Worm (Caenorhabditis elegans) whole organism, young adult: ENCODE data around the gene F57G8.7.

Experiments used
- F39B2.1 ChIP-seq: fragments of 200-800 bp; sonication (Bioruptor generic); IDR thresholded peaks from 2 replicates; pipeline ENCODE4 v1.3.6; 2022; ENCODE audit warnings: missing genetic modification reagents, missing genetic modification characterization, missing compliant biosample characterization
- ama-1 ChIP-seq, 3 experiments: fragments of 150-350 bp in 1 of 3; sonication (generic microtip) in 2 of 3; optimal IDR thresholded peaks; 2 replicates each; lab custom pipeline; 2014 to 2018; ENCODE audit warnings: missing biosample characterization in 2 of 3, missing genetic modification characterization in 2 of 3, missing genetic modification reagents in 2 of 3
- atf-7 ChIP-seq: sonication (generic microtip); optimal IDR thresholded peaks from 2 replicates; lab custom pipeline; 2017; ENCODE audit warnings: mild to moderate bottlenecking, missing genetic modification characterization, missing compliant biosample characterization
- dpl-1 ChIP-seq: fragments of 150-350 bp; optimal IDR thresholded peaks from 2 replicates; lab custom pipeline; 2014; ENCODE audit warnings: missing biosample characterization, missing genetic modification reagents, missing genetic modification characterization
- hsf-1 ChIP-seq: fragments of 200-800 bp; sonication (Bioruptor generic); IDR thresholded peaks from 2 replicates; pipeline ENCODE4 v1.3.6; 2022; ENCODE audit warnings: missing genetic modification reagents, missing genetic modification characterization, missing compliant biosample characterization
- nhr-120 ChIP-seq: fragments of 200-800 bp; sonication (Bioruptor generic); IDR thresholded peaks from 2 replicates; pipeline ENCODE4 v1.3.6; 2022; ENCODE audit warnings: missing genetic modification characterization, missing compliant biosample characterization
- snpc-4 ChIP-seq, 5 experiments: fragments of 150-350 bp in 1 of 5; sonication (generic microtip) in 4 of 5; optimal IDR thresholded peaks; 2 replicates each; lab custom pipeline; 2014 to 2018; ENCODE audit warnings: missing genetic modification characterization in 5 of 5, missing biosample characterization in 3 of 5, antibody characterized with exemption in 2 of 5, mild to moderate bottlenecking in 2 of 5, missing compliant biosample characterization in 2 of 5, missing genotype in 2 of 5, moderate library complexity in 2 of 5, missing genetic modification reagents in 1 of 5
- unc-62 ChIP-seq: fragments of 150-350 bp; optimal IDR thresholded peaks from 2 replicates; lab custom pipeline; 2014; ENCODE audit warnings: missing biosample characterization, missing genetic modification reagents, missing genetic modification characterization

DNA sequence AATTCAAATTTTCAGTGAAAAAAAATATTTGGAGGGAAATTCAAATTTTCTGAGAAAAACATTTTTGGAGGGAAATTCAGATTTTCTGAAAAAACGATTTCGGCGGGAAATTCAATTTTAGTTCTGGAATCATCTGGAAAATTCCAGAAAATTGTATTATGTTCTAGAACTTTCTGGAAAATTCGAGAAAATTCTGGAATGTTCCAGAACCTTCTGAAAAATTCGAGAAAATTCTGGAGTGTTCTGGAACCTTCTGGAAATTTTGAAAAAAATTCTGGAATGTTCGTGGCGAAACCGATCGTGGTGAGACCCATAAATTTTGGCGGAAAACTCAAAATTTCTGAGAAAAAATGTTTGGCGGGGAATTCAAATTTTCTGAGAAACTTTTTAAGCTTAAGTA lies 6.8 kb upstream of the F57G8.7 start:
- TF ChIP-seq unc-62 (no peak), hsf-1 (GFP tag; lab: Robert Waterston, UW) (peak; percentile 91), dpl-1 (GFP tag; lab: Kevin White, UChicago) (no peak), ama-1 (optimal IDR thresholded peaks at IDR 0.05; lab: Kevin White, UChicago) (no peak), ama-1 (GFP tag; optimal IDR thresholded peaks at IDR 0.05; lab: Kevin White, UChicago) (no peak), F39B2.1 (GFP tag; lab: Robert Waterston, UW) (no peak), snpc-4 (GFP tag; optimal IDR thresholded peaks at IDR 0.05; lab: Kevin White, UChicago) (no peak), snpc-4 (tag; optimal IDR thresholded peaks at IDR 0.05; lab: Kevin White, UChicago) (no peak), atf-7 (no peak), nhr-120 (GFP tag; lab: Robert Waterston, UW) (no peak)
